Worm (Caenorhabditis elegans) whole organism, late embryonic: ENCODE results near the gene T28A11.18.

Source experiments
- C08G9.2 ChIP-seq: sonication (generic microtip); optimal IDR thresholded peaks from 2 replicates; lab custom pipeline; 2016; ENCODE audit warnings: mild to moderate bottlenecking, missing genetic modification characterization, moderate library complexity, missing compliant biosample characterization
- C38D4.7 ChIP-seq: fragments of 200-800 bp; sonication (Bioruptor generic); optimal IDR thresholded peaks from 2 replicates; lab custom pipeline; 2018; ENCODE audit warnings: mild to moderate bottlenecking, missing genetic modification characterization, moderate library complexity, missing compliant biosample characterization
- K09A11.1 ChIP-seq: sonication (generic microtip); optimal IDR thresholded peaks from 2 replicates; lab custom pipeline; 2017; ENCODE audit warnings: antibody characterized with exemption, mild to moderate bottlenecking, missing genetic modification characterization, missing compliant biosample characterization; ENCODE audit not compliant: insufficient read depth
- T23F11.4 ChIP-seq: fragments of 200-800 bp; sonication (Bioruptor generic); optimal IDR thresholded peaks from 2 replicates; lab custom pipeline; 2018; ENCODE audit warnings: mild to moderate bottlenecking, missing genetic modification characterization, missing compliant biosample characterization
- Y22D7AL.16 ChIP-seq: sonication (generic microtip); optimal IDR thresholded peaks from 2 replicates; lab custom pipeline; 2016; ENCODE audit warnings: missing genetic modification characterization, missing compliant biosample characterization
- ahr-1 ChIP-seq: sonication (generic microtip); optimal IDR thresholded peaks from 2 replicates; lab custom pipeline; 2016; ENCODE audit warnings: missing genetic modification characterization, missing compliant biosample characterization
- ama-1 ChIP-seq: fragments of 150-350 bp; optimal IDR thresholded peaks from 2 replicates; lab custom pipeline; 2014
- ceh-22 ChIP-seq: sonication (generic microtip); optimal IDR thresholded peaks from 2 replicates; lab custom pipeline; 2017; ENCODE audit warnings: missing biosample characterization, missing genetic modification characterization
- ceh-24 ChIP-seq: sonication (generic microtip); optimal IDR thresholded peaks from 2 replicates; lab custom pipeline; 2016; ENCODE audit warnings: mild to moderate bottlenecking, missing genetic modification characterization, missing compliant biosample characterization
- ceh-45 ChIP-seq: fragments of 200-800 bp; sonication (Bioruptor generic); IDR thresholded peaks from 2 replicates; pipeline ENCODE4 v1.3.6; 2022; ENCODE audit warnings: missing genetic modification reagents, missing genetic modification characterization, missing compliant biosample characterization
- ceh-48 ChIP-seq: sonication (generic microtip); optimal IDR thresholded peaks from 2 replicates; lab custom pipeline; 2016; ENCODE audit warnings: missing genetic modification characterization, inconsistent platforms, missing compliant biosample characterization
- ceh-6 ChIP-seq: fragments of 200-800 bp; sonication (Bioruptor generic); optimal IDR thresholded peaks from 2 replicates; lab custom pipeline; 2018; ENCODE audit warnings: mild to moderate bottlenecking, missing genetic modification characterization, missing compliant biosample characterization
- che-1 ChIP-seq: sonication (generic microtip); optimal IDR thresholded peaks from 2 replicates; lab custom pipeline; 2016; ENCODE audit warnings: mild to moderate bottlenecking, missing genetic modification characterization, missing compliant biosample characterization
- dmd-4 ChIP-seq: sonication (generic microtip); optimal IDR thresholded peaks from 2 replicates; lab custom pipeline; 2016; ENCODE audit warnings: borderline replicate concordance, missing genetic modification characterization, missing compliant biosample characterization
- dve-1 ChIP-seq: sonication (generic microtip); optimal IDR thresholded peaks from 2 replicates; lab custom pipeline; 2017; ENCODE audit warnings: antibody characterized with exemption, mild to moderate bottlenecking, missing genetic modification characterization, missing compliant biosample characterization
- elt-2 ChIP-seq: sonication (generic microtip); optimal IDR thresholded peaks from 2 replicates; lab custom pipeline; 2016; ENCODE audit warnings: missing genetic modification reagents, missing genetic modification characterization, missing compliant biosample characterization
- ets-4 ChIP-seq: sonication (generic microtip); optimal IDR thresholded peaks from 2 replicates; lab custom pipeline; 2016; ENCODE audit warnings: missing genetic modification characterization, missing compliant biosample characterization
- eyg-1 ChIP-seq: sonication (generic microtip); optimal IDR thresholded peaks from 2 replicates; lab custom pipeline; 2016; ENCODE audit warnings: missing genotype, missing genetic modification characterization, missing compliant biosample characterization
- fax-1 ChIP-seq: sonication (generic microtip); optimal IDR thresholded peaks from 2 replicates; lab custom pipeline; 2016; ENCODE audit warnings: missing genotype, missing genetic modification characterization, missing compliant biosample characterization
- fkh-10 ChIP-seq: fragments of 150-350 bp; optimal IDR thresholded peaks from 2 replicates; lab custom pipeline; 2014; ENCODE audit warnings: missing biosample characterization, missing genetic modification reagents, missing genetic modification characterization
- hlh-13 ChIP-seq: fragments of 200-800 bp; sonication (Bioruptor generic); optimal IDR thresholded peaks from 2 replicates; lab custom pipeline; 2018; ENCODE audit warnings: mild to moderate bottlenecking, missing genetic modification characterization, missing compliant biosample characterization
- lim-6 ChIP-seq: sonication (generic microtip); optimal IDR thresholded peaks from 2 replicates; lab custom pipeline; 2016; ENCODE audit warnings: missing genetic modification characterization, missing compliant biosample characterization
- lin-11 ChIP-seq: fragments of 200-800 bp; sonication (Bioruptor generic); optimal IDR thresholded peaks from 2 replicates; lab custom pipeline; 2018; ENCODE audit warnings: mild to moderate bottlenecking, missing genetic modification characterization, missing compliant biosample characterization
- nhr-11 ChIP-seq: fragments of 150-350 bp; optimal IDR thresholded peaks from 2 replicates; lab custom pipeline; 2014; ENCODE audit warnings: missing biosample characterization, missing genetic modification characterization
- npax-4 ChIP-seq: sonication (generic microtip); optimal IDR thresholded peaks from 2 replicates; lab custom pipeline; 2016; ENCODE audit warnings: missing genetic modification characterization, missing compliant biosample characterization
- odd-2 ChIP-seq: sonication (generic microtip); optimal IDR thresholded peaks from 2 replicates; lab custom pipeline; 2017; ENCODE audit warnings: antibody characterized with exemption, mild to moderate bottlenecking, missing genetic modification characterization, missing compliant biosample characterization
- pag-3 ChIP-seq: sonication (generic microtip); optimal IDR thresholded peaks from 2 replicates; lab custom pipeline; 2016; ENCODE audit warnings: missing compliant biosample characterization, missing genetic modification characterization, borderline replicate concordance
- pat-9 ChIP-seq: fragments of 200-800 bp; sonication (Bioruptor generic); optimal IDR thresholded peaks from 2 replicates; lab custom pipeline; 2018; ENCODE audit warnings: mild to moderate bottlenecking, missing genetic modification characterization, moderate library complexity, missing compliant biosample characterization
- pax-1 ChIP-seq: fragments of 150-350 bp; optimal IDR thresholded peaks from 2 replicates; lab custom pipeline; 2014; ENCODE audit warnings: missing biosample characterization, missing genetic modification characterization
- pqm-1 ChIP-seq: sonication (generic microtip); optimal IDR thresholded peaks from 2 replicates; lab custom pipeline; 2016; ENCODE audit warnings: missing genetic modification characterization, missing compliant biosample characterization
- pros-1 ChIP-seq: fragments of 150-350 bp; optimal IDR thresholded peaks from 2 replicates; lab custom pipeline; 2014; ENCODE audit warnings: missing biosample characterization, missing genetic modification reagents, missing genetic modification characterization
- rnt-1 ChIP-seq: sonication (generic microtip); optimal IDR thresholded peaks from 2 replicates; lab custom pipeline; 2016; ENCODE audit warnings: missing genetic modification characterization, missing compliant biosample characterization
- sox-2 ChIP-seq: fragments of 200-800 bp; sonication (Bioruptor generic); IDR thresholded peaks from 2 replicates; pipeline ENCODE4 v1.3.6; 2022; ENCODE audit warnings: missing genetic modification reagents, missing genetic modification characterization, missing compliant biosample characterization
- sox-4 ChIP-seq: sonication (generic microtip); optimal IDR thresholded peaks from 2 replicates; lab custom pipeline; 2017; ENCODE audit warnings: mild to moderate bottlenecking, missing genetic modification characterization, inconsistent platforms, missing compliant biosample characterization
- syd-9 ChIP-seq: sonication (generic microtip); optimal IDR thresholded peaks from 2 replicates; lab custom pipeline; 2016; ENCODE audit warnings: mild to moderate bottlenecking, missing genetic modification characterization, moderate library complexity, missing compliant biosample characterization
- tbx-2 ChIP-seq: sonication (generic microtip); optimal IDR thresholded peaks from 2 replicates; lab custom pipeline; 2016; ENCODE audit warnings: missing genetic modification characterization, missing compliant biosample characterization
- ttx-3 ChIP-seq: sonication (generic microtip); optimal IDR thresholded peaks from 2 replicates; lab custom pipeline; 2016; ENCODE audit warnings: missing genetic modification reagents, missing genetic modification characterization, missing compliant biosample characterization
- zip-5 ChIP-seq: sonication (generic microtip); optimal IDR thresholded peaks from 2 replicates; lab custom pipeline; 2016; ENCODE audit warnings: missing genetic modification characterization, missing compliant biosample characterization

Gene T28A11.18

DNA sequence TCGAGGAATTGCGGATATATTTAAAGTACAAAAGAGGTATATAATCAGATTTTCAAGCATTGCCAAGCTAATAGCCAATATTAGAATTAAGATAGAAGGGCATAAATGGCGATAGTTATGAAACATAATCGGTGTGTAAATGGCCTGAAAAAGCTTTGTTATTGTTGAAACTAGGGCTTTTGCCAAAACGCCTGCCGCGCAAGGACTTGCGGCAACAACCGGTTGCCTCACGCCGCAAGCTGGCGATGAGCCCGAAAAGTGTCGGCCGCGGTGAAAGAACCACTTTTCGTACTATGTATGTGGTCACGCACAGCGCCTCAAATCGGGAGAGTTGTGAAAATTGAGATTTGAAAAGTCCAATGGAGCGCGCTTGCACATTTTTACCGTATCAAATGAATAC is 31.6 kb upstream of the T28A11.18 start:
- TF ChIP-seq che-1 (tag; lab: Kevin White, UChicago), result no peak
- TF ChIP-seq dmd-4 (tag; lab: Kevin White, UChicago), result no peak
- no peak for TF ChIP-seq ttx-3 (tag; lab: Kevin White, UChicago)
- no peak for TF ChIP-seq ceh-22 (tag; lab: Kevin White, UChicago)
- no peak for TF ChIP-seq lim-6 (tag; lab: Kevin White, UChicago)
- no peak for TF ChIP-seq ceh-6 (GFP tag; lab: Kevin White, UChicago)
- TF ChIP-seq eyg-1 (tag; lab: Kevin White, UChicago), result no peak
- TF ChIP-seq pat-9, result no peak
- no peak for TF ChIP-seq elt-2
- no peak for TF ChIP-seq K09A11.1 (tag; lab: Kevin White, UChicago)
- no peak for TF ChIP-seq zip-5

DNA sequence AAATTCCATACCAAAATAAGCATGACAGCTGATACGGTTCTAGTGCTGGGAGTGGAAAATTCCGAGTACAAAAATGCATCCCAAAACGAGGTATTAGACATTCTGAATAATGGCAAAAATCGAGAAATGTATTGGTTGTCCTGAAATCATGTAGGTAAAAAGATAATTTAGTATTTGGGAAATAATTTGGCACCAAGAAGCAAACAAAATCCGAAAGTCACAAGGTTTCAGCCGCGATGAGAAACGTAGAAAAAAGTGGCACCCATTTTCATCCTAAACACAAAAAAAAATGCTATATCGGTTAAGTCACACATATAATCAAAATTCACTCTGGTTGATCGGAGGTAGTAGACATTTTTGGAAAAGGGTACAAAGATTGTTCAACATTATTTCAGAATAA is 29.9 kb upstream of the T28A11.18 start, which contains the start of gene srx-122:
Gene srx-122, minus strand, starts transcription at position 101 of the 400 bp plus-strand sequence.
- no peak for TF ChIP-seq ttx-3 (tag; lab: Kevin White, UChicago)
- no peak for TF ChIP-seq pag-3
- TF ChIP-seq ceh-24, result no peak
- no peak for TF ChIP-seq T23F11.4 (GFP tag; lab: Kevin White, UChicago)
- no peak for TF ChIP-seq tbx-2 (tag; lab: Kevin White, UChicago)
- TF ChIP-seq ceh-45, result no peak
- TF ChIP-seq ceh-6 (GFP tag; lab: Kevin White, UChicago), result no peak
- no peak for TF ChIP-seq odd-2 (tag; lab: Kevin White, UChicago)

DNA sequence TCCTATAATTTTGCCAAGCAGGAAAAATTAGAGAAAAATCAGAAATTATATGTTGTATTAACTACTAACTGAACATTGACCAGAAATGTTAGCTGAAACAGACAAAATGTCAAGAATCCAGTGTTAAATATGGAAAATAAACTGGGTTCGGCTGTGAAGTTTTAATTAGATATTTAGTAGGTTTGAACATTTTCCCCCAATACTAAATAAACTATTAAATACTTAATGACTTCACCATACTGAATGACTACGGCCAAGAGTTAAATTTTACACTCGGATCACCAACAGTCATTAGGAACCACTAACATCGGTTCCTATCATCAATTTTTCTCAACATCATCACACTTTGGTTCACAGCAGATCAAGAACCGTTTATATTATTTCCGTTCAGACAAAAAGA is 27.5 kb upstream of the T28A11.18 start:
- TF ChIP-seq che-1 (tag; lab: Kevin White, UChicago) (no peak), nhr-11 (tag; lab: Kevin White, UChicago) (no peak), sox-2 (GFP tag; lab: Robert Waterston, UW) (no peak), ama-1 (lab: Kevin White, UChicago) (no peak), npax-4 (tag; lab: Kevin White, UChicago) (no peak), lim-6 (tag; lab: Kevin White, UChicago) (no peak), Y22D7AL.16 (tag; lab: Kevin White, UChicago) (no peak), syd-9 (no peak)
- TF ChIP-seq, all 69 proteins: peak for 0

DNA sequence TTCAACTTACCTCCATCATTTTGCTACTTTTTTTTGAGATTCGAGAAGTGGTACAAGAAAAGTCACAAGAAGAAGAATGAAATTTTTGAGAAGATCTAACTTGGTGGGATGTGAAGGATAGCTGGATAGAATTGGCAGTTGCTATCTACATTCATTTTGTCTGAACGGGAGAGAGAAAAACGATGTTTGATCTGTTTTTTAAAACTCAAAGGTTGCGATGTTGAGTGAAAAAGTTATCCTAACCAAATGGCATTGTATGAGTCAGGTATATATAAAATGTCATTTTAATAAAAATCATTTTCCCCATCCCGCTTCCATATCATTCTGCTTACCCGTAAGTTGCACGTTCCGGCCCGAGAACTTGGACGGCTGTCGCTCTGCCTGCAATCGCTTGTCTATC is 21.4 kb upstream of the T28A11.18 start, which contains the start of gene F35F10.6:
Gene F35F10.6, minus strand, starts transcription at position 101 of the 400 bp plus-strand sequence.
- no peak for TF ChIP-seq ahr-1 (tag; lab: Kevin White, UChicago)
- no peak for TF ChIP-seq pax-1
- TF ChIP-seq sox-4 (tag; lab: Kevin White, UChicago), result no peak
- TF ChIP-seq hlh-13, result no peak
- TF ChIP-seq pros-1 (tag; lab: Kevin White, UChicago), result no peak
- no peak for TF ChIP-seq fax-1 (tag; lab: Kevin White, UChicago)
- no peak for TF ChIP-seq C08G9.2 (tag; lab: Kevin White, UChicago)
- TF ChIP-seq dmd-4 (tag; lab: Kevin White, UChicago), result no peak
- no peak for TF ChIP-seq T23F11.4 (GFP tag; lab: Kevin White, UChicago)
- TF ChIP-seq eyg-1 (tag; lab: Kevin White, UChicago), result no peak
- no peak for TF ChIP-seq pat-9
- TF ChIP-seq dve-1 (tag; lab: Kevin White, UChicago), result no peak
- TF ChIP-seq ceh-48 (tag; lab: Kevin White, UChicago), result no peak
- no peak for TF ChIP-seq rnt-1 (tag; lab: Kevin White, UChicago)
- no peak for TF ChIP-seq fkh-10
- TF ChIP-seq ets-4 (tag; lab: Kevin White, UChicago), result no peak
- TF ChIP-seq pqm-1 (tag; lab: Kevin White, UChicago), result no peak
- no peak for TF ChIP-seq lin-11 (tag; lab: Kevin White, UChicago)
- TF ChIP-seq C38D4.7 (GFP tag; lab: Kevin White, UChicago), result no peak
